Worm (Caenorhabditis elegans): ENCODE data around the gene Y54G2A.57.

DNA sequence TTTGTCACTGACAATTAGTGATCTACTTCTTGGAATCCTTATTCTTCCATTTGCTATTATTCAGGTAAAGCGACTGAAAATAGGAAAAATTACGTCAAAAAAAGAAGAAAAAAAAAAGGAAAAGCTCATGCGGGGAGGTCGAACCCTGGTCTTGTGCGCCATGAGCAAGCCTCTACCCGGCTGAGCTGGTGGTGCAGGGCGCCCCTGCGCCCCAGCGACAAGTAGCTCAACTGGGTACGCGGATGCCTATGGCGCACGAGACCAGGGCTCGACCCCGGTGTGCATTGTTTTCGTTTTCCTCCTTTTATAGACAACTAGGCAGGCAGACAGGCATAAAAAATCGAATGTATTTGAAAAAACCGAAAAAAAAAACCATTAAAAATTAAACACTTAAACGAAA lies 9.5 kb upstream of the Y54G2A.57 start:
- TF ChIP-seq klf-2 (GFP tag; conservative IDR thresholded peaks at IDR 0.05), result no peak
- TF ChIP-seq ref-1 (GFP tag; conservative IDR thresholded peaks at IDR 0.05), result no peak
- TF ChIP-seq ztf-23 (GFP tag; IDR thresholded peaks at IDR 0.05), result no peak
- no peak for TF ChIP-seq tab-1 (GFP tag; IDR thresholded peaks at IDR 0.05)
- TF ChIP-seq cog-1 (tag; optimal IDR thresholded peaks at IDR 0.05), result no peak
- TF ChIP-seq ztf-29 (GFP tag; IDR thresholded peaks at IDR 0.05), result no peak
